Worm (Caenorhabditis elegans) whole organism, L3 larva: ENCODE results near the gene K04A8.1.
A peak's percentile ranks its signal among the peaks of the same experiment; 100 is the strongest.

Experiments
- R02D3.7 ChIP-seq: fragments of 150-350 bp; optimal IDR thresholded peaks from 2 replicates; lab custom pipeline; 2014; ENCODE audit warnings: missing biosample characterization, missing genetic modification characterization
- ama-1 ChIP-seq: fragments of 150-350 bp; optimal IDR thresholded peaks from 2 replicates; lab custom pipeline; 2018
- ceh-28 ChIP-seq: fragments of 150-350 bp; optimal IDR thresholded peaks from 2 replicates; lab custom pipeline; 2014; ENCODE audit warnings: missing biosample characterization, missing genetic modification reagents, missing genetic modification characterization
- daf-12 ChIP-seq: fragments of 150-350 bp; optimal IDR thresholded peaks from 2 replicates; lab custom pipeline; 2014; ENCODE audit warnings: missing biosample characterization, missing genetic modification reagents, missing genetic modification characterization
- elt-1 ChIP-seq: fragments of 150-350 bp; optimal IDR thresholded peaks from 2 replicates; lab custom pipeline; 2014; ENCODE audit warnings: missing biosample characterization, missing genetic modification characterization
- elt-2 ChIP-seq: sonication (generic microtip); optimal IDR thresholded peaks from 2 replicates; lab custom pipeline; 2016; ENCODE audit warnings: missing genetic modification reagents, mild to moderate bottlenecking, missing genetic modification characterization, missing compliant biosample characterization
- eor-1 ChIP-seq, 2 experiments: fragments of 150-350 bp; optimal IDR thresholded peaks; 2 replicates each; lab custom pipeline; 2014 to 2018; ENCODE audit warnings: missing biosample characterization in 2 of 2, missing genetic modification characterization in 2 of 2
- fkh-10 ChIP-seq: sonication (generic microtip); optimal IDR thresholded peaks from 2 replicates; lab custom pipeline; 2017; ENCODE audit warnings: missing biosample characterization, missing genetic modification reagents, missing genetic modification characterization
- fkh-2 ChIP-seq: fragments of 150-350 bp; optimal IDR thresholded peaks from 2 replicates; lab custom pipeline; 2014; ENCODE audit warnings: missing biosample characterization, missing genetic modification reagents, missing genetic modification characterization
- fos-1 ChIP-seq: fragments of 150-350 bp; optimal IDR thresholded peaks from 2 replicates; lab custom pipeline; 2014; ENCODE audit warnings: missing biosample characterization, missing genetic modification characterization
- jun-1 ChIP-seq: fragments of 150-350 bp; optimal IDR thresholded peaks from 2 replicates; lab custom pipeline; 2014; ENCODE audit warnings: missing biosample characterization, missing genetic modification reagents, missing genetic modification characterization
- lin-39 ChIP-seq: fragments of 150-350 bp; optimal IDR thresholded peaks from 2 replicates; lab custom pipeline; 2018; ENCODE audit warnings: missing biosample characterization, missing genetic modification reagents, missing genetic modification characterization
- lsy-12 ChIP-seq: sonication (generic microtip); optimal IDR thresholded peaks from 2 replicates; lab custom pipeline; 2016; ENCODE audit warnings: mild to moderate bottlenecking, missing genetic modification characterization, missing compliant biosample characterization
- mdl-1 ChIP-seq: fragments of 150-350 bp; optimal IDR thresholded peaks from 2 replicates; lab custom pipeline; 2014; ENCODE audit warnings: missing biosample characterization, missing genetic modification characterization
- mml-1 ChIP-seq: fragments of 150-350 bp; sonication (generic microtip); optimal IDR thresholded peaks from 3 replicates; lab custom pipeline; 2014; ENCODE audit warnings: missing biosample characterization, missing genetic modification characterization
- nhr-12 ChIP-seq: fragments of 150-350 bp; optimal IDR thresholded peaks from 2 replicates; lab custom pipeline; 2014; ENCODE audit warnings: missing biosample characterization, missing genetic modification characterization
- nhr-23 ChIP-seq: fragments of 150-350 bp; optimal IDR thresholded peaks from 2 replicates; lab custom pipeline; 2014; ENCODE audit warnings: missing biosample characterization, missing genetic modification reagents, missing genetic modification characterization
- nhr-237 ChIP-seq: fragments of 150-350 bp; optimal IDR thresholded peaks from 2 replicates; lab custom pipeline; 2014; ENCODE audit warnings: missing biosample characterization, missing genetic modification characterization
- nhr-25 ChIP-seq: sonication (generic microtip); optimal IDR thresholded peaks from 2 replicates; lab custom pipeline; 2017; ENCODE audit warnings: missing biosample characterization, missing genetic modification characterization
- nhr-28 ChIP-seq: fragments of 150-350 bp; optimal IDR thresholded peaks from 2 replicates; lab custom pipeline; 2014; ENCODE audit warnings: missing biosample characterization, missing genetic modification characterization
- nhr-43 ChIP-seq: sonication (generic microtip); optimal IDR thresholded peaks from 2 replicates; lab custom pipeline; 2016; ENCODE audit warnings: mild to moderate bottlenecking, missing genetic modification characterization, missing compliant biosample characterization; ENCODE audit not compliant: poor library complexity, severe bottlenecking
- nhr-77 ChIP-seq: fragments of 150-350 bp; optimal IDR thresholded peaks from 2 replicates; lab custom pipeline; 2014; ENCODE audit warnings: missing biosample characterization, missing genetic modification characterization
- pha-4 ChIP-seq: fragments of 150-350 bp; optimal IDR thresholded peaks from 2 replicates; lab custom pipeline; 2014; ENCODE audit warnings: missing biosample characterization, missing genetic modification reagents, missing genetic modification characterization
- pqm-1 ChIP-seq: fragments of 150-350 bp; optimal IDR thresholded peaks from 2 replicates; lab custom pipeline; 2017; ENCODE audit warnings: missing biosample characterization, missing genetic modification characterization, inconsistent platforms
- skn-1 ChIP-seq: fragments of 150-350 bp; optimal IDR thresholded peaks from 2 replicates; lab custom pipeline; 2014; ENCODE audit warnings: missing biosample characterization, missing genetic modification characterization
- tbx-2 ChIP-seq: sonication (generic microtip); optimal IDR thresholded peaks from 2 replicates; lab custom pipeline; 2016; ENCODE audit warnings: mild to moderate bottlenecking, missing genetic modification characterization, missing compliant biosample characterization
- unc-39 ChIP-seq: sonication (generic microtip); optimal IDR thresholded peaks from 4 replicates; lab custom pipeline; 2017; ENCODE audit warnings: missing biosample characterization, missing genetic modification characterization
- ztf-11 ChIP-seq: fragments of 150-350 bp; optimal IDR thresholded peaks from 2 replicates; lab custom pipeline; 2014; ENCODE audit warnings: missing biosample characterization, missing genetic modification characterization
- ztf-4 ChIP-seq: fragments of 150-350 bp; optimal IDR thresholded peaks from 2 replicates; lab custom pipeline; 2014; ENCODE audit warnings: missing biosample characterization, missing genetic modification characterization

K04A8.1 gene

ce11 chrV:6517305-6518224 lies 48.6 kb upstream of the K04A8.1 start:
- peak; percentile 70 for TF ChIP-seq nhr-43 (tag; lab: Kevin White, UChicago)
- TF ChIP-seq R02D3.7 (tag; lab: Kevin White, UChicago) = no peak
- no peak for TF ChIP-seq nhr-28
- TF ChIP-seq lin-39 (tag; lab: Kevin White, UChicago) = peak; percentile 11
- peak; percentile 35 for TF ChIP-seq elt-2 (tag; lab: Kevin White, UChicago)
- peak; percentile 18 for TF ChIP-seq pqm-1 (tag; lab: Kevin White, UChicago)
- TF ChIP-seq skn-1 (tag; lab: Kevin White, UChicago) = no peak
- TF ChIP-seq ztf-11 (tag; lab: Kevin White, UChicago) = no peak
- TF ChIP-seq pha-4 (tag; lab: Kevin White, UChicago) = peak; percentile 72
- TF ChIP-seq mml-1 (tag; lab: Kevin White, UChicago) = no peak
- TF ChIP-seq elt-1 = peak; percentile 52
- no peak for TF ChIP-seq unc-39 (tag; lab: Kevin White, UChicago)
- no peak for TF ChIP-seq nhr-237
- TF ChIP-seq jun-1 (tag; lab: Kevin White, UChicago) = peak; percentile 22
- peak; percentile 74 for TF ChIP-seq ama-1 (lab: Kevin White, UChicago)
- peak; percentile 73 for TF ChIP-seq mdl-1 (tag; lab: Kevin White, UChicago)
- peak; percentile 86 for TF ChIP-seq nhr-25 (tag; lab: Kevin White, UChicago)
- TF ChIP-seq daf-12 (tag; lab: Kevin White, UChicago) = no peak
- TF ChIP-seq nhr-23 (tag; lab: Kevin White, UChicago) = peak; percentile 37
- TF ChIP-seq lsy-12 (tag; lab: Kevin White, UChicago) = no peak
- TF ChIP-seq, all 47 proteins: peak for 11

- no peak for TF ChIP-seq fos-1
- TF ChIP-seq tbx-2 = no peak
- no peak for TF ChIP-seq nhr-77 (tag; lab: Kevin White, UChicago)
- TF ChIP-seq eor-1 (tag; optimal IDR thresholded peaks at IDR 0.05; lab: Kevin White, UChicago) = no peak
- no peak for TF ChIP-seq fkh-2 (tag; lab: Kevin White, UChicago)
Observed at ce11 chrV:6518225-6518396, 48.0 kb upstream of the K04A8.1 start, which contains the start of gene F46E10.3. F46E10.3 (plus strand) TSS chrV:6518297.

ce11 chrV:6520385-6521080 lies 45.6 kb upstream of the K04A8.1 start, which contains the start of the genes F46E10.2 and F46E10.18:
F46E10.2 (plus strand) TSS chrV:6520435.
F46E10.18 (plus strand) TSS chrV:6521030.
- no peak for TF ChIP-seq mdl-1 (tag; lab: Kevin White, UChicago)
- no peak for TF ChIP-seq nhr-28
- no peak for TF ChIP-seq nhr-12 (tag; lab: Kevin White, UChicago)
- TF ChIP-seq ceh-28 (tag; lab: Kevin White, UChicago) = no peak
- no peak for TF ChIP-seq nhr-77 (tag; lab: Kevin White, UChicago)
- TF ChIP-seq nhr-43 (tag; lab: Kevin White, UChicago) = no peak
- no peak for TF ChIP-seq pha-4 (tag; lab: Kevin White, UChicago)
- TF ChIP-seq ztf-4 (tag; lab: Kevin White, UChicago) = no peak
- TF ChIP-seq pqm-1 (tag; lab: Kevin White, UChicago) = no peak
- TF ChIP-seq fkh-10 (GFP tag; lab: Kevin White, UChicago) = no peak

DNA sequence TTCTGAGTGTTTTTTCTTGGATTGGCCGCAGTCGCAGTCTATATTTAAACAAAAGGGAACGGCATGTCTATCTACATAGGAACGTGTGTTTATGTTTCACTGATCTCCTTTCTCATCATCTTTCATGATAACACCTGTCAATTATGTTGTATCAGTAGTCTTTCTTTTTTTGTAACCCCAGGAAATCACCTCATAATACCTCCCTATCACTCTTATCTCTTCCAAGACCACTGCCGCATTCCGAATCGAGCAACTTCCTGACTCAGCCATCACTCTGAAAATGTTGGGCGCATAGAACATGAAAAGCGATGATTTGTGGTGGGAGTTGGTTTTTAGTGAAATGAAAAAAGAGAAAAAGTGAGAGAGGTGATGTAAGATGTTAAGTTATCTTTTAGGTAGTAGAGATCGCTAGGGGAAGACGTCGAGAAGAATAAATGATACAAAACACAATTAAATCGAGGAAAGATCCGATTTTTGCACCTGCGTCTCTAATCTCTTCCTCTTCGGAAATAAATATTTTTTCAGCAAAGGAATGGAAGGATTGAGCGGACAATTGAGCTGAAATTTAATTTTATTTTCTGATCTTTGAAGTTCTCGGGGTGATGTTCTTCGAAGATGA lies 43.1 kb upstream of the K04A8.1 start:
- TF ChIP-seq elt-2 (tag; lab: Kevin White, UChicago) = peak; percentile 89
- TF ChIP-seq nhr-237 = no peak
- TF ChIP-seq pqm-1 (tag; lab: Kevin White, UChicago) = peak; percentile 42
- TF ChIP-seq, all 47 proteins: peak for 2

- no peak for TF ChIP-seq nhr-25 (tag; lab: Kevin White, UChicago)
- peak; percentile 66 for TF ChIP-seq pqm-1 (tag; lab: Kevin White, UChicago)
- TF ChIP-seq elt-2 (tag; lab: Kevin White, UChicago) = peak; percentile 95
Observed at ce11 chrV:6524757-6525156, 41.4 kb upstream of the K04A8.1 start, which contains the start of gene acs-1. acs-1 (plus strand) TSS chrV:6524989.
